In genomic region chrX:12540770-12541169, dm6 we compare ENCODE assay signal across 2 fruit fly cellular contexts.
TF ChIP-seq lines count a peak whose summit lies in the region.

No protein-coding gene starts in this region.

- peak; percentile 78 to 85 for TF ChIP-seq CTCF in S2 (optimal IDR thresholded peaks at IDR 0.05; lab: Kevin White, UChicago)
- peak; percentile 82 for TF ChIP-seq CTCF in whole organism, embryonic (GFP tag; optimal IDR thresholded peaks at IDR 0.05; lab: Kevin White, UChicago)

TF ChIP-seq in whole organism, embryonic, 481 proteins besides CTCF, POLR2A, EP300 and RAD21:
- no peak for TF ChIP-seq chif (GFP tag; optimal IDR thresholded peaks at IDR 0.05; lab: Kevin White, UChicago)
- TF ChIP-seq lmd (GFP tag; IDR thresholded peaks at IDR 0.05; lab: Robert Waterston, UW) = no peak
- TF ChIP-seq sens (GFP tag; lab: Kevin White, UChicago) = no peak
- TF ChIP-seq CG9437 (GFP tag; optimal IDR thresholded peaks at IDR 0.05; lab: Kevin White, UChicago) = no peak
- TF ChIP-seq CG4404 (GFP tag; IDR thresholded peaks at IDR 0.05; lab: Robert Waterston, UW) = no peak
- no peak for TF ChIP-seq CG15696 (tag; optimal IDR thresholded peaks at IDR 0.05; lab: Kevin White, UChicago)
- no peak for TF ChIP-seq Kr (GFP tag; optimal IDR thresholded peaks at IDR 0.05; lab: Kevin White, UChicago)
- no peak for TF ChIP-seq CG18619 (GFP tag; optimal IDR thresholded peaks at IDR 0.05; lab: Kevin White, UChicago)
- no peak for TF ChIP-seq HmgD (GFP tag; optimal IDR thresholded peaks at IDR 0.05; lab: Kevin White, UChicago)
- no peak for TF ChIP-seq CG11723 (GFP tag; optimal IDR thresholded peaks at IDR 0.05; lab: Kevin White, UChicago)
- no peak for TF ChIP-seq lilli (GFP tag; optimal IDR thresholded peaks at IDR 0.05; lab: Kevin White, UChicago)
- no peak for TF ChIP-seq CG1832 (GFP tag; optimal IDR thresholded peaks at IDR 0.05; lab: Kevin White, UChicago)
